Fruit fly (Drosophila melanogaster): ENCODE results near the gene hook.

dm6 chr2L:18980982-18981381 is 52.3 kb downstream of the hook start:
- TF ChIP-seq h (optimal IDR thresholded peaks at IDR 0.05) (no peak), psq (optimal IDR thresholded peaks at IDR 0.05) (no peak), Sin3A (optimal IDR thresholded peaks at IDR 0.05) (no peak), insv (optimal IDR thresholded peaks at IDR 0.05) (no peak)

Data from Kc167 (cell line).